Worm (Caenorhabditis elegans) whole organism, L4/young adult: ENCODE results near the gene C39B5.2.

Source experiments
- W03F9.2 ChIP-seq: fragments of 150-350 bp; optimal IDR thresholded peaks from 2 replicates; lab custom pipeline; 2014; ENCODE audit warnings: missing biosample characterization, missing genetic modification characterization
- dao-5 ChIP-seq: sonication (generic microtip); optimal IDR thresholded peaks from 2 replicates; lab custom pipeline; 2016; ENCODE audit warnings: missing genotype, missing genetic modification characterization, moderate library complexity, missing compliant biosample characterization
- him-1 ChIP-seq: sonication (generic microtip); optimal IDR thresholded peaks from 2 replicates; lab custom pipeline; 2016; ENCODE audit warnings: missing genotype, missing genetic modification reagents, missing genetic modification characterization, missing compliant biosample characterization

DNA sequence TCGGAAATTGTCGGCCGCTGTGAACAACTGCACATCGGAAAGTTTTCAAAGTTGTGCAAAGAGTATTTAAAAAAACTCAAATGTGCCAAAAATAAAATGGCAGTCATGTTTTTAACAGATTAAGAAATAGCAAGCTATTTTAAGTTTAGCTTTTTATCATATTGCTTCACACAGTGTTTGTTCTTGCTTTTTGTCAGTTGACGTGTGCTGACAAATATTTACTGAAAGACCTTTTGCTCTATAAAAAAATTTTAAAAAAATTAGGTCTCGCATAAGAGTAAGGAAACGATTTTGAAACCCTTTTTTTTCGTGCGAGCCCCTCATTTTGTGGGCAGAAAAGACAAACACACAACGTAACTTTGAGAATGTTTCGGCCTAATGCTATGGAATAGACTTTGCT lies 20.8 kb downstream of the C39B5.2 start, which contains the start of gene fbxa-71:
- TF ChIP-seq him-1 (tag; lab: Kevin White, UChicago) (no peak), W03F9.2 (tag; lab: Kevin White, UChicago) (no peak), dao-5 (tag; lab: Kevin White, UChicago) (no peak)
